Fruit fly (Drosophila melanogaster): ENCODE data around the gene mew.

The mew gene

dm6 chrX:13256967-13257366 lies 1.3 kb downstream of the mew start (continued):
- TF ChIP-seq amos (GFP tag; IDR thresholded peaks at IDR 0.05; ENCODE audit: partially characterized antibody) (no peak; the same call in 1 of the 2 replicates), CG8290 (GFP tag; optimal IDR thresholded peaks at IDR 0.05) (peak; percentile 67), CG8290 (tag; optimal IDR thresholded peaks at IDR 0.05) (peak in 1 of 2 experiments; percentile 91), NFAT (GFP tag; IDR thresholded peaks at IDR 0.05) (peak; percentile 25; the same call in 1 of the 2 replicates), Rx (GFP tag; IDR thresholded peaks at IDR 0.05) (0 out of 2 replicates have a peak, but pooled peaks have one; percentile 11), CG2199 (GFP tag; IDR thresholded peaks at IDR 0.05) (peak; percentile 97), CG1792 (GFP tag; optimal IDR thresholded peaks at IDR 0.05) (peak; percentile 11), crol (GFP tag; IDR thresholded peaks at IDR 0.05) (0 out of 2 replicates have a peak, but pooled peaks have one; percentile 10), CG12219 (GFP tag; optimal IDR thresholded peaks at IDR 0.05) (peak; percentile 23), CG1603 (tag; optimal IDR thresholded peaks at IDR 0.05) (peak; percentile 38), CG31441 (GFP tag; IDR thresholded peaks at IDR 0.05) (0 out of 2 replicates have a peak, but pooled peaks have one; percentile 13), Bgb (GFP tag; IDR thresholded peaks at IDR 0.05; ENCODE audit: partially characterized antibody) (peak; percentile 53), MBD-R2 (GFP tag; IDR thresholded peaks at IDR 0.05) (peak; percentile 55), CG13296 (GFP tag; optimal IDR thresholded peaks at IDR 0.05) (peak; percentile 56), Dad (GFP tag; optimal IDR thresholded peaks at IDR 0.05) (peak; percentile 22), so (GFP tag; IDR thresholded peaks at IDR 0.05) (0 out of 3 replicates have a peak, but pooled peaks have one; percentile 9), Deaf1 (tag; optimal IDR thresholded peaks at IDR 0.05) (peak; percentile 53), CG2202 (tag; optimal IDR thresholded peaks at IDR 0.05) (no peak), odd (GFP tag; optimal IDR thresholded peaks at IDR 0.05) (peak; percentile 3), HLH54F (GFP tag; optimal IDR thresholded peaks at IDR 0.05) (no peak), insv (GFP tag; optimal IDR thresholded peaks at IDR 0.05) (peak in 1 of 2 experiments; percentile 32), Xrp1 (GFP tag; IDR thresholded peaks at IDR 0.05) (peak; percentile 15; the same call in 1 of the 2 replicates), B-H2 (GFP tag; optimal IDR thresholded peaks at IDR 0.05) (peak; percentile 46), CG33213 (GFP tag; optimal IDR thresholded peaks at IDR 0.05) (peak; percentile 9), cg (GFP tag; optimal IDR thresholded peaks at IDR 0.05) (peak; percentile 21), CkIIα-i1 (GFP tag; IDR thresholded peaks at IDR 0.05) (no peak), sd (tag; optimal IDR thresholded peaks at IDR 0.05) (peak; percentile 24), phol (tag; optimal IDR thresholded peaks at IDR 0.05) (no peak), Med (GFP tag) (peak; percentile 86), kni (GFP tag; optimal IDR thresholded peaks at IDR 0.05) (peak; percentile 31), disco-r (GFP tag; optimal IDR thresholded peaks at IDR 0.05) (no peak), Pdp1 (GFP tag; optimal IDR thresholded peaks at IDR 0.05) (peak in 1 of 2 experiments; percentile 98), CG1602 (GFP tag; optimal IDR thresholded peaks at IDR 0.05) (no peak), Eip74EF (GFP tag; optimal IDR thresholded peaks at IDR 0.05) (peak in 1 of 2 experiments; percentile 83), CG32532 (GFP tag; IDR thresholded peaks at IDR 0.05) (peak; percentile 24; the same call in 1 of the 2 replicates), CG16813 (GFP tag; IDR thresholded peaks at IDR 0.05; ENCODE audit: partially characterized antibody) (no peak), CG6683 (GFP tag; optimal IDR thresholded peaks at IDR 0.05) (no peak), CG9817 (tag; optimal IDR thresholded peaks at IDR 0.05) (peak; percentile 1), CG7987 (GFP tag; optimal IDR thresholded peaks at IDR 0.05) (peak; percentile 6), Jarid2 (GFP tag; optimal IDR thresholded peaks at IDR 0.05) (peak; percentile 93), dpn (GFP tag; optimal IDR thresholded peaks at IDR 0.05) (no peak), vnd (GFP tag; IDR thresholded peaks at IDR 0.05; ENCODE audit: partially characterized antibody) (no peak), HLHmδ (GFP tag; optimal IDR thresholded peaks at IDR 0.05) (peak; percentile 32), her (GFP tag; optimal IDR thresholded peaks at IDR 0.05) (peak; percentile 36), pros (GFP tag; optimal IDR thresholded peaks at IDR 0.05) (peak; percentile 18), CG18476 (GFP tag; optimal IDR thresholded peaks at IDR 0.05) (no peak), ssp (GFP tag; IDR thresholded peaks at IDR 0.05) (no peak), Fer1 (GFP tag; optimal IDR thresholded peaks at IDR 0.05) (peak; percentile 34), hkb (optimal IDR thresholded peaks at IDR 0.05) (no peak), hkb (GFP tag; IDR thresholded peaks at IDR 0.05) (0 out of 2 replicates have a peak, but pooled peaks have one; percentile 11)
